Worm (Caenorhabditis elegans): Measurements from ENCODE around the gene tag-241.

DNA sequence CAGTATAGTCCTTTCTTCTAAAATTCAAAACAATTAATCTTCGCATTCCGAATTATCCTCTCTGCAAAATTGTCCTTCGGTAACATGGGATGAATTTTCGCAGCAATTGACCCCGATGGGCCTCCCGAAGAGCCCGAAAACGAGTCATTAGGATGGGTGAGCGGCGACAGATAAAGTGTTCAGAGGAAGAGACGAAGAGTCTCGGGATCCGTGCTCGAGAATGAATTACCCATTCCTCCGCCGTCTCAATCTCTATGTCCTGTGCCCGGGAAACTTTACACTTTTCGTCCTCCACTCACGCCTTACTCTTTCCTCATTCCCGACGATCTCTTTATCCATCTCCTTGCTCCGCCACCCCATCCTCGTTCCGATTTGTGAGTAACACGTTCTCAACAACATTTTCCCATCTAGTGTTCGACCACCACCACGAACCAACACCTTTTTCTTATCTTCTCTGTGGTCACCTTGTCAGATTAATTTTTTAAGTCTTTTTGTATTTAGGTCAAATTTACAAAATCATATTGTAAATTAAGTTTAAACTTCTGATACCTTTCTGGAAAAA, 2.6 kb upstream of the tag-241 start:
- no peak for TF ChIP-seq ceh-16 (tag; optimal IDR thresholded peaks at IDR 0.05)
- no peak for TF ChIP-seq skn-1 (tag; optimal IDR thresholded peaks at IDR 0.05)
- TF ChIP-seq mdl-1 (tag; optimal IDR thresholded peaks at IDR 0.05): no peak
- no peak for TF ChIP-seq ztf-4 (tag; optimal IDR thresholded peaks at IDR 0.05)
- TF ChIP-seq egl-27 (tag; optimal IDR thresholded peaks at IDR 0.05): no peak
- no peak for TF ChIP-seq ztf-11 (tag; optimal IDR thresholded peaks at IDR 0.05)
- TF ChIP-seq elt-3 (tag; optimal IDR thresholded peaks at IDR 0.05): no peak

Data from whole organism, L2 larva.